Worm (Caenorhabditis elegans) whole organism, L1 larva: ENCODE data around the gene lmbr-1.

Experiments used
- ceh-82 ChIP-seq, 3 experiments: fragments of 150-350 bp in 1 of 3; sonication (generic microtip) in 2 of 3; optimal IDR thresholded peaks; 2 replicates each; lab custom pipeline; 2014 to 2017; ENCODE audit warnings: missing biosample characterization in 3 of 3, missing genetic modification characterization in 3 of 3
- jun-1 ChIP-seq: fragments of 150-350 bp; optimal IDR thresholded peaks from 2 replicates; lab custom pipeline; 2014; ENCODE audit warnings: missing biosample characterization, missing genetic modification reagents, missing genetic modification characterization
- mdl-1 ChIP-seq, 2 experiments: fragments of 150-350 bp; optimal IDR thresholded peaks; 2 replicates each; lab custom pipeline; 2014 to 2017; ENCODE audit warnings: missing biosample characterization in 2 of 2, missing genetic modification characterization in 2 of 2, inconsistent platforms in 1 of 2

DNA sequence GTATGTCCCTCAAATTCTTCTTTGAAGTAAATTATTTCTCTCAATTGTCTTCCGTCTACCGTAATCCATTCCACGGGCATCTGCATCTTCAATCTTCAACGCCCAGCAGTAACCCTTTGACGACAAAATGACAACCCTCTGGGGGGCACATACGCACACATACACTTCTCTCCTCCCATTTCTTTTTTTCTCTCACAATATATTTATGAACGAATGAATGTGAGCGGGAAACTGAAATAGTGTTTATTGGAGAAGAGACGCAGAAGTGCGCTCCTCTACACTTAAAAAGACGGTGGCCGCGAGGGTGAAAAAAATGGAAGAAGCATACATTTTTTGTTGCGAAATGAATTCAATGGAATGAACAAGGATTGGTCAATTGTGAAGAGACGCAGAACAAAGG is 39.9 kb downstream of the lmbr-1 start:
- TF ChIP-seq jun-1 (tag; lab: Kevin White, UChicago) (peak; percentile 57), mdl-1 (tag; optimal IDR thresholded peaks at IDR 0.05; lab: Kevin White, UChicago) (peak in 1 of 2 experiments; percentile 29), ceh-82 (tag; optimal IDR thresholded peaks at IDR 0.05; lab: Kevin White, UChicago) (peak; percentile 25 to 63 (median 34))
